Fruit fly (Drosophila melanogaster) whole organism, prepupa: ENCODE data around the gene Rhp.
A peak's percentile ranks its signal among the peaks of the same experiment; 100 is the strongest.

Experiments
- CG16779 ChIP-seq: fragments of 200-800 bp; sonication (Bioruptor generic); optimal IDR thresholded peaks from 3 replicates; lab custom pipeline; 2017; ENCODE audit warnings: missing biosample characterization, mild to moderate bottlenecking, missing genetic modification characterization
- CG6854 ChIP-seq: fragments of 200-800 bp; sonication (Bioruptor generic); optimal IDR thresholded peaks from 2 replicates; lab custom pipeline; 2017; ENCODE audit warnings: missing biosample characterization, mild to moderate bottlenecking, missing genetic modification characterization
- Hr38 ChIP-seq: sonication (Bioruptor generic); optimal IDR thresholded peaks from 2 replicates; lab custom pipeline; 2016; ENCODE audit warnings: missing biosample characterization, missing genetic modification characterization
- Sox14 ChIP-seq: fragments of 200-800 bp; sonication (Bioruptor generic); optimal IDR thresholded peaks from 3 replicates; lab custom pipeline; 2016; ENCODE audit warnings: missing biosample characterization, missing genetic modification characterization

dm6 chrX:15811666-15812614, 23.2 kb downstream of the Rhp start:
- TF ChIP-seq CG16779 (peak; percentile 12), CG6854 (GFP tag; lab: Kevin White, UChicago) (peak; percentile 56), Sox14 (GFP tag; lab: Kevin White, UChicago) (peak; percentile 65), Hr38 (GFP tag; lab: Kevin White, UChicago) (no peak)
